Worm (Caenorhabditis elegans): Measurements from ENCODE around the gene C06B3.16.

- TF ChIP-seq nhr-77 (tag; optimal IDR thresholded peaks at IDR 0.05) (no peak), ztf-11 (tag; optimal IDR thresholded peaks at IDR 0.05) (no peak), lin-39 (tag; optimal IDR thresholded peaks at IDR 0.05) (no peak), jun-1 (tag; optimal IDR thresholded peaks at IDR 0.05) (no peak), R02D3.7 (tag; optimal IDR thresholded peaks at IDR 0.05) (no peak), nhr-237 (tag; optimal IDR thresholded peaks at IDR 0.05) (no peak), madf-5 (GFP tag; IDR thresholded peaks at IDR 0.05) (no peak), zag-1 (tag; optimal IDR thresholded peaks at IDR 0.05) (no peak)
Observed at ce11 chrV:13904446-13904845, 26.9 kb upstream of the C06B3.16 start, which contains the start of gene stdh-3.

All from whole organism, L4 larva.